Worm (Caenorhabditis elegans): ENCODE measurements around the gene nep-2.

DNA sequence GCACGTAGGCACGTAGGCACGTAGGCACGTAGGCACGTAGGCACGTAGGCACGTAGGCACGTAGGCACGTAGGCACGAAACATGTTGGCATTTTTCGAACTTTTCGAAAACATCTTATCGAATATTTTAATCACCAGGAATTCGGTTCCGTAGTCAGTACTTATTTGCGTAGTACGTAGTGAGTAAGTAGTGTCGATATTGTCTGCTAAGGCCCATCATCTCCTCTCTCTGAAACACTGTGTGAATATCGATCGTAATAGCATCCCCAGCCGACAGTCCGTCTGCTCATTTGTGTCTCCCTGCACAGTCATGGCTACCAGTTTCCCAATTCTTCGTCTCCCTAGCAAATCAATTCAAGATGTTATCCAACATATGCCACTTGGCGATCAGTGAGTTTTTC, 36.6 kb upstream of the nep-2 start, which contains the start of gene fbxb-106:
- TF ChIP-seq elt-3 (tag; optimal IDR thresholded peaks at IDR 0.05) = no peak
- TF ChIP-seq nhr-12 (tag; optimal IDR thresholded peaks at IDR 0.05) = no peak
- no peak for TF ChIP-seq pha-4 (tag; optimal IDR thresholded peaks at IDR 0.05)
- no peak for TF ChIP-seq nhr-76 (tag; optimal IDR thresholded peaks at IDR 0.05)
- TF ChIP-seq unc-62 (GFP tag; optimal IDR thresholded peaks at IDR 0.05) = no peak
- TF ChIP-seq tbx-8 (GFP tag; optimal IDR thresholded peaks at IDR 0.05) = no peak
- no peak for TF ChIP-seq ceh-39 (tag; optimal IDR thresholded peaks at IDR 0.05)
- TF ChIP-seq blmp-1 (tag; optimal IDR thresholded peaks at IDR 0.05) = no peak
- TF ChIP-seq lin-13 (tag; optimal IDR thresholded peaks at IDR 0.05) = no peak
- no peak for TF ChIP-seq mls-2 (tag; optimal IDR thresholded peaks at IDR 0.05)
